Fruit fly (Drosophila melanogaster) whole organism, embryonic: ENCODE results near the gene TBC1D16.
A peak's percentile ranks its signal among the peaks of the same experiment; 100 is the strongest.

Source experiments
- Awh ChIP-seq: fragments of 200-800 bp; sonication (Bioruptor generic); IDR thresholded peaks from 2 replicates; pipeline ENCODE4, ENCODE4 v1.3.6; 2022; ENCODE audit warnings: missing biosample characterization, missing genetic modification characterization
- Blimp-1 ChIP-seq: fragments of 200-800 bp; sonication (Bioruptor generic); optimal IDR thresholded peaks from 3 replicates; lab custom pipeline; 2018; ENCODE audit warnings: missing biosample characterization, missing genetic modification characterization, mild to moderate bottlenecking, moderate library complexity, missing genetic modification reagents
- BtbVII ChIP-seq: fragments of 200-800 bp; sonication (Bioruptor generic); optimal IDR thresholded peaks from 3 replicates; lab custom pipeline; 2017; ENCODE audit warnings: missing biosample characterization, mild to moderate bottlenecking, missing genetic modification characterization
- CG10462 ChIP-seq: fragments of 200-800 bp; sonication (Bioruptor generic); optimal IDR thresholded peaks from 2 replicates; lab custom pipeline; 2016; ENCODE audit warnings: missing biosample characterization, missing genetic modification characterization
- CG11456 ChIP-seq: fragments of 200-800 bp; sonication (Bioruptor generic); IDR thresholded peaks from 3 replicates; pipeline ENCODE4 v1.3.6; 2022; ENCODE audit warnings: missing biosample characterization, missing genetic modification characterization
- CG12104 ChIP-seq: fragments of 200-800 bp; sonication (Bioruptor generic); optimal IDR thresholded peaks from 3 replicates; lab custom pipeline; 2016; ENCODE audit warnings: missing biosample characterization, missing genetic modification characterization
- CG1233 ChIP-seq: fragments of 200-800 bp; sonication (Bioruptor generic); optimal IDR thresholded peaks from 4 replicates; lab custom pipeline; 2018; ENCODE audit warnings: missing biosample characterization, mild to moderate bottlenecking, missing genetic modification characterization
- CG12744 ChIP-seq: fragments of 200-800 bp; sonication (Bioruptor generic); optimal IDR thresholded peaks from 2 replicates; lab custom pipeline; 2016; ENCODE audit warnings: missing biosample characterization, missing genetic modification characterization
- CG12769 ChIP-seq: fragments of 200-800 bp; sonication (Bioruptor generic); optimal IDR thresholded peaks from 2 replicates; lab custom pipeline; 2019; ENCODE audit warnings: missing biosample characterization, mild to moderate bottlenecking, missing genetic modification characterization, moderate library complexity
- CG13123 ChIP-seq: fragments of 200-800 bp; sonication (Bioruptor generic); optimal IDR thresholded peaks from 2 replicates; lab custom pipeline; 2016; ENCODE audit warnings: missing biosample characterization, missing genetic modification characterization
- CG13424 ChIP-seq: fragments of 200-800 bp; sonication (Bioruptor generic); optimal IDR thresholded peaks from 2 replicates; lab custom pipeline; 2019; ENCODE audit warnings: missing biosample characterization, mild to moderate bottlenecking, missing genetic modification characterization, moderate library complexity
- CG14965 ChIP-seq: fragments of 200-800 bp; sonication (Bioruptor generic); optimal IDR thresholded peaks from 2 replicates; lab custom pipeline; 2016; ENCODE audit warnings: missing biosample characterization, missing genetic modification characterization, borderline replicate concordance
- CG15269 ChIP-seq: fragments of 200-800 bp; sonication (Bioruptor generic); optimal IDR thresholded peaks from 2 replicates; lab custom pipeline; 2018; ENCODE audit warnings: missing biosample characterization, mild to moderate bottlenecking, missing genetic modification characterization, moderate library complexity
- CG15479 ChIP-seq: fragments of 200-800 bp; sonication (Bioruptor generic); optimal IDR thresholded peaks from 3 replicates; lab custom pipeline; 2019; ENCODE audit warnings: missing biosample characterization, mild to moderate bottlenecking, missing genetic modification characterization, moderate library complexity
- CG1602 ChIP-seq: fragments of 200-800 bp; sonication (Bioruptor generic); optimal IDR thresholded peaks from 3 replicates; lab custom pipeline; 2016; ENCODE audit warnings: missing biosample characterization, missing genetic modification characterization
- CG2129 ChIP-seq: fragments of 200-800 bp; sonication (Bioruptor generic); IDR thresholded peaks from 2 replicates; pipeline ENCODE4 v1.3.6; 2022; ENCODE audit warnings: missing biosample characterization, missing genetic modification characterization; ENCODE audit not compliant: partially characterized antibody
- CG2889 ChIP-seq: fragments of 200-800 bp; sonication (Bioruptor generic); IDR thresholded peaks from 3 replicates; pipeline ENCODE4 v1.3.6; 2022; ENCODE audit warnings: missing biosample characterization, missing genetic modification characterization
- CG3281 ChIP-seq: fragments of 200-800 bp; sonication (Bioruptor generic); optimal IDR thresholded peaks from 3 replicates; lab custom pipeline; 2017; ENCODE audit warnings: missing biosample characterization, mild to moderate bottlenecking, missing genetic modification characterization
- CG33213 ChIP-seq: fragments of 200-800 bp; sonication (Bioruptor generic); optimal IDR thresholded peaks from 3 replicates; lab custom pipeline; 2016; ENCODE audit warnings: missing biosample characterization, missing genetic modification characterization
- CG5180 ChIP-seq: fragments of 200-800 bp; sonication (Bioruptor generic); optimal IDR thresholded peaks from 3 replicates; lab custom pipeline; 2017; ENCODE audit warnings: missing biosample characterization, missing genetic modification characterization, mild to moderate bottlenecking, moderate library complexity, missing genetic modification reagents
- CG6175 ChIP-seq: fragments of 200-800 bp; sonication (Bioruptor generic); IDR thresholded peaks from 3 replicates; pipeline ENCODE4 v1.3.6; 2022; ENCODE audit warnings: missing biosample characterization, missing genetic modification characterization
- CG7556 ChIP-seq: fragments of 200-800 bp; sonication (Bioruptor generic); optimal IDR thresholded peaks from 2 replicates; lab custom pipeline; 2017; ENCODE audit warnings: missing biosample characterization, mild to moderate bottlenecking, missing genetic modification characterization
- CG8765 ChIP-seq: fragments of 200-800 bp; sonication (Bioruptor generic); IDR thresholded peaks from 2 replicates; pipeline ENCODE4 v1.3.6; 2022; ENCODE audit warnings: missing biosample characterization, missing genetic modification characterization
- CG9727 ChIP-seq: fragments of 200-800 bp; sonication (Bioruptor generic); optimal IDR thresholded peaks from 3 replicates; lab custom pipeline; 2017; ENCODE audit warnings: missing biosample characterization, mild to moderate bottlenecking, missing genetic modification characterization
- Doc3 ChIP-seq: fragments of 200-800 bp; sonication (Bioruptor generic); IDR thresholded peaks from 3 replicates; pipeline ENCODE4 v1.3.6; 2022; ENCODE audit warnings: missing biosample characterization, missing genetic modification characterization; ENCODE audit not compliant: partially characterized antibody
- H2.0 ChIP-seq: fragments of 200-800 bp; sonication (Bioruptor generic); IDR thresholded peaks from 2 replicates; pipeline ENCODE4 v1.3.6; 2022; ENCODE audit warnings: missing biosample characterization, missing genetic modification characterization
- Opbp ChIP-seq: fragments of 200-800 bp; sonication (Bioruptor generic); IDR thresholded peaks from 3 replicates; pipeline ENCODE4 v1.3.6; 2022; ENCODE audit warnings: missing biosample characterization, missing genetic modification characterization; ENCODE audit not compliant: partially characterized antibody
- ap ChIP-seq: fragments of 200-800 bp; sonication (Bioruptor generic); IDR thresholded peaks from 2 replicates; pipeline ENCODE4 v1.3.6; 2022; ENCODE audit warnings: missing biosample characterization, missing genetic modification characterization
- cas ChIP-seq: fragments of 200-800 bp; sonication (Bioruptor generic); IDR thresholded peaks from 2 replicates; pipeline ENCODE4 v1.3.6; 2022; ENCODE audit warnings: missing biosample characterization, missing genetic modification characterization
- ci ChIP-seq: fragments of 200-800 bp; sonication (Bioruptor generic); IDR thresholded peaks from 3 replicates; pipeline ENCODE4 v1.3.6; 2022; ENCODE audit warnings: missing biosample characterization, missing genetic modification characterization
- crol ChIP-seq: fragments of 200-800 bp; sonication (Bioruptor generic); IDR thresholded peaks from 2 replicates; pipeline ENCODE4 v1.3.6; 2022; ENCODE audit warnings: missing biosample characterization, missing genetic modification characterization
- dimm ChIP-seq: fragments of 200-800 bp; sonication (Bioruptor generic); IDR thresholded peaks from 2 replicates; pipeline ENCODE4 v1.3.6; 2022; ENCODE audit warnings: missing biosample characterization, missing genetic modification characterization
- dysf ChIP-seq: fragments of 200-800 bp; sonication (Bioruptor generic); IDR thresholded peaks from 3 replicates; pipeline ENCODE4 v1.3.6; 2022; ENCODE audit warnings: missing biosample characterization, missing genetic modification characterization
- grau ChIP-seq: fragments of 200-800 bp; optimal IDR thresholded peaks from 3 replicates; lab custom pipeline; 2019; ENCODE audit warnings: missing biosample characterization, mild to moderate bottlenecking, missing genetic modification characterization, moderate library complexity
- h ChIP-seq: fragments of >200 bp; optimal IDR thresholded peaks from 2 replicates; lab custom pipeline; 2017
- inv ChIP-seq: fragments of 200-800 bp; sonication (Bioruptor generic); IDR thresholded peaks from 2 replicates; pipeline ENCODE4 v1.3.6; 2022; ENCODE audit warnings: missing biosample characterization, missing genetic modification characterization; ENCODE audit not compliant: partially characterized antibody
- kni ChIP-seq: fragments of 200-800 bp; sonication (Bioruptor generic); optimal IDR thresholded peaks from 3 replicates; lab custom pipeline; 2017; ENCODE audit warnings: mild to moderate bottlenecking, missing biosample characterization, missing genetic modification reagents, missing genetic modification characterization
- knrl ChIP-seq: fragments of 200-800 bp; sonication (Bioruptor generic); IDR thresholded peaks from 3 replicates; pipeline ENCODE4 v1.3.6; 2022; ENCODE audit warnings: missing biosample characterization, missing genetic modification characterization; ENCODE audit not compliant: partially characterized antibody
- lbe ChIP-seq: fragments of 200-800 bp; sonication (Bioruptor generic); optimal IDR thresholded peaks from 2 replicates; lab custom pipeline; 2016; ENCODE audit warnings: missing biosample characterization, mild to moderate bottlenecking, missing genetic modification characterization
- lov ChIP-seq, 2 experiments: fragments of 200-800 bp in 1 of 2; fragments of >200 bp in 1 of 2; sonication (Bioruptor generic) in 1 of 2; IDR thresholded peaks in 1 of 2; optimal IDR thresholded peaks in 1 of 2; 2 replicates in 1 of 2; 3 replicates in 1 of 2; pipeline versions ENCODE4 v1.3.6 to Lab custom; 2017 to 2022; ENCODE audit warnings: missing biosample characterization in 1 of 2, missing genetic modification characterization in 1 of 2
- pan ChIP-seq, 4 experiments: fragments of >200 bp in 3 of 4; fragments of 200-800 bp in 1 of 4; sonication (Bioruptor generic) in 1 of 4; optimal IDR thresholded peaks in 3 of 4; IDR thresholded peaks in 1 of 4; 2 replicates each; pipeline versions ENCODE4 v1.3.6 to Lab custom; 2017 to 2022; ENCODE audit warnings: missing biosample characterization in 2 of 4, missing genetic modification characterization in 2 of 4, mixed read lengths in 1 of 4
- pum ChIP-seq: fragments of 200-800 bp; sonication (Bioruptor generic); optimal IDR thresholded peaks from 2 replicates; lab custom pipeline; 2016; ENCODE audit warnings: missing biosample characterization, missing genetic modification characterization
- repo ChIP-seq: fragments of 200-800 bp; sonication (Bioruptor generic); optimal IDR thresholded peaks from 2 replicates; lab custom pipeline; 2016; ENCODE audit warnings: missing biosample characterization, missing genetic modification characterization
- sens-2 ChIP-seq: fragments of 200-800 bp; sonication (Bioruptor generic); IDR thresholded peaks from 2 replicates; pipeline ENCODE4 v1.3.6; 2022; ENCODE audit warnings: missing biosample characterization, missing genetic modification characterization
- slbo ChIP-seq: fragments of 200-800 bp; sonication (Bioruptor generic); IDR thresholded peaks from 2 replicates; pipeline ENCODE4 v1.3.6; 2022; ENCODE audit warnings: missing biosample characterization, missing genetic modification characterization
- slp2 ChIP-seq: fragments of 200-800 bp; sonication (Bioruptor generic); optimal IDR thresholded peaks from 2 replicates; lab custom pipeline; 2016; ENCODE audit warnings: missing biosample characterization, missing genetic modification characterization
- sr ChIP-seq: fragments of 200-800 bp; sonication (Bioruptor generic); IDR thresholded peaks from 3 replicates; pipeline ENCODE4 v1.3.6; 2022; ENCODE audit warnings: missing biosample characterization, missing genetic modification characterization
- stwl ChIP-seq: fragments of 200-800 bp; sonication (Bioruptor generic); optimal IDR thresholded peaks from 3 replicates; lab custom pipeline; 2018; ENCODE audit warnings: missing biosample characterization, mild to moderate bottlenecking, missing genetic modification characterization, moderate library complexity
- tap ChIP-seq: fragments of 200-800 bp; optimal IDR thresholded peaks from 3 replicates; lab custom pipeline; 2019; ENCODE audit warnings: missing biosample characterization, mild to moderate bottlenecking, missing genetic modification characterization, moderate library complexity

Gene TBC1D16

dm6 chr2L:10408122-10408576, 27.3 kb downstream of the TBC1D16 start, which contains the start of the genes Ip259 and RpS27A (continued):
- no peak for TF ChIP-seq Doc3 (GFP tag; lab: Robert Waterston, UW)
- no peak; the same call in 2 of the 3 replicates for TF ChIP-seq Opbp (GFP tag; lab: Robert Waterston, UW)
- TF ChIP-seq CG15269: no peak
- peak; percentile 38; the same call in 1 of the 3 replicates for TF ChIP-seq CG2889 (GFP tag; lab: Robert Waterston, UW)
- no peak for TF ChIP-seq inv (GFP tag; lab: Robert Waterston, UW)
- TF ChIP-seq pan (optimal IDR thresholded peaks at IDR 0.05; lab: Kevin White, UChicago): no peak
- TF ChIP-seq pan (GFP tag; optimal IDR thresholded peaks at IDR 0.05 in 1 of 2, IDR thresholded peaks at IDR 0.05 in 1 of 2): peak in 1 of 2 experiments; percentile 77
- TF ChIP-seq CG15479 (GFP tag; lab: Kevin White, UChicago): no peak
- no peak for TF ChIP-seq CG12769
- TF ChIP-seq CG1233 (GFP tag; lab: Kevin White, UChicago): peak; percentile 89
- no peak for TF ChIP-seq Blimp-1
- TF ChIP-seq repo: peak; percentile 39
- TF ChIP-seq sens-2 (GFP tag; lab: Robert Waterston, UW): peak; percentile 86
- TF ChIP-seq CG12104 (GFP tag; lab: Kevin White, UChicago): peak; percentile 85
- peak; percentile 72 for TF ChIP-seq slbo (GFP tag; lab: Robert Waterston, UW)
- TF ChIP-seq CG1602 (GFP tag; lab: Kevin White, UChicago): peak; percentile 24
- peak; percentile 83 for TF ChIP-seq slp2 (GFP tag; lab: Kevin White, UChicago)
- TF ChIP-seq lov (optimal IDR thresholded peaks at IDR 0.05; lab: Kevin White, UChicago): no peak
- TF ChIP-seq lov (GFP tag; IDR thresholded peaks at IDR 0.05; lab: Robert Waterston, UW): peak; percentile 93
- no peak; the same call in 1 of the 3 replicates for TF ChIP-seq CG11456 (GFP tag; lab: Robert Waterston, UW)
- peak; percentile 66 for TF ChIP-seq tap
- TF ChIP-seq CG9727 (GFP tag; lab: Kevin White, UChicago): peak; percentile 91
- peak; percentile 71 for TF ChIP-seq H2.0 (GFP tag; lab: Robert Waterston, UW)
- TF ChIP-seq grau (tag; lab: Kevin White, UChicago): peak; percentile 69
- no peak for TF ChIP-seq CG14965 (GFP tag; lab: Kevin White, UChicago)
- no peak for TF ChIP-seq dimm (GFP tag; lab: Robert Waterston, UW)
- peak; percentile 81 for TF ChIP-seq CG3281 (GFP tag; lab: Kevin White, UChicago)
- no peak for TF ChIP-seq CG2129 (GFP tag; lab: Robert Waterston, UW)
- peak; percentile 45 for TF ChIP-seq CG13424 (tag; lab: Kevin White, UChicago)
- no peak; the same call in 1 of the 2 replicates for TF ChIP-seq ap
- TF ChIP-seq CG12744: peak; percentile 55
- no peak for TF ChIP-seq crol
- 0 out of 2 replicates have a peak, but pooled peaks have one; percentile 48 for TF ChIP-seq CG8765 (GFP tag; lab: Robert Waterston, UW)
- no peak for TF ChIP-seq CG7556
- TF ChIP-seq CG5180 (GFP tag; lab: Kevin White, UChicago): peak; percentile 46
- TF ChIP-seq CG33213: peak; percentile 88
- TF ChIP-seq pum (GFP tag; lab: Kevin White, UChicago): peak; percentile 30
- TF ChIP-seq cas (GFP tag; lab: Robert Waterston, UW): 0 out of 2 replicates have a peak, but pooled peaks have one; percentile 35
- TF ChIP-seq CG6175 (GFP tag; lab: Robert Waterston, UW): no peak
- no peak for TF ChIP-seq CG10462 (GFP tag; lab: Kevin White, UChicago)
- TF ChIP-seq h (lab: Kevin White, UChicago): no peak
- no peak; the same call in 2 of the 3 replicates for TF ChIP-seq knrl (GFP tag; lab: Robert Waterston, UW)
- peak; percentile 30 for TF ChIP-seq CG13123 (GFP tag; lab: Kevin White, UChicago)
- peak; percentile 61 for TF ChIP-seq BtbVII (GFP tag; lab: Kevin White, UChicago)
- TF ChIP-seq lbe (GFP tag; lab: Kevin White, UChicago): peak; percentile 61
- peak; percentile 92 for TF ChIP-seq ci (GFP tag; lab: Robert Waterston, UW)
- no peak for TF ChIP-seq kni (GFP tag; lab: Kevin White, UChicago)
- peak; percentile 30 for TF ChIP-seq stwl (tag; lab: Kevin White, UChicago)
- TF ChIP-seq Awh (GFP tag; lab: Robert Waterston, UW): peak; percentile 75
- peak; percentile 77; the same call in 1 of the 3 replicates for TF ChIP-seq dysf (GFP tag; lab: Robert Waterston, UW)
- no peak; the same call in 1 of the 3 replicates for TF ChIP-seq sr (GFP tag; lab: Robert Waterston, UW)
